Fruit fly (Drosophila melanogaster) Kc167 (cell line): ENCODE measurements around the gene Cp38.

Experiments
- Myc ChIP-seq: fragments of >200 bp; optimal IDR thresholded peaks from 2 replicates; lab custom pipeline; 2017; ENCODE audit warnings: missing external identifiers
- Sin3A ChIP-seq: fragments of >200 bp; optimal IDR thresholded peaks from 2 replicates; lab custom pipeline; 2018; ENCODE audit warnings: missing external identifiers
- h ChIP-seq: fragments of >200 bp; optimal IDR thresholded peaks from 3 replicates; lab custom pipeline; 2018; ENCODE audit warnings: missing external identifiers
- insv ChIP-seq: fragments of >200 bp; optimal IDR thresholded peaks from 3 replicates; lab custom pipeline; 2018; ENCODE audit warnings: missing external identifiers
- psq ChIP-seq: fragments of >200 bp; optimal IDR thresholded peaks from 2 replicates; lab custom pipeline; 2017; ENCODE audit warnings: missing external identifiers
- ttk ChIP-seq: sonication (Bioruptor generic); optimal IDR thresholded peaks from 2 replicates; lab custom pipeline; 2017; ENCODE audit warnings: missing external identifiers

The Cp38 gene

DNA sequence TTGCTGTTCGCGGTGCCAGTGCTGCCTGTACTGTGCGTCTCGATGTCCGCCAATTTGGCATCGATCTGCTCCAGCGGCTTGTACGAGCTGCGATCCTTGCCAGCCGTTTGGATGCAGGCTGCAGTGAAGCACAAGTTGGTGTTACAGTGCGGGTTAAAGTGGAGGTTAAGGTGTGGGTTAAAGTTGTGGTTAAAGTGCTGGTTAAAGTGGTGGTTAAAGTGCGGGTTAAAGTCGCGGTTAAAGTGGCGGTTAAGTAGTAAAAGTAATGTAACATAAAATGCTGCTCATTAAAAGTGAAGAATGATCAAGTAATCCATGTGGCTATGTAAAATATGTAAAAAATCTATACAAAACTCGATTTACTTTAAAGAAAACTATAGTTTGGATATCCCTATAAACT is 29.5 kb upstream of the Cp38 start:
- no peak for TF ChIP-seq insv (lab: Kevin White, UChicago)
- TF ChIP-seq psq: no peak
- TF ChIP-seq ttk: no peak
- no peak for TF ChIP-seq Myc (lab: Kevin White, UChicago)
- TF ChIP-seq Sin3A (lab: Kevin White, UChicago): no peak
- no peak for TF ChIP-seq h (lab: Kevin White, UChicago)

dm6 chrX:8455019-8455555 is 26.6 kb upstream of the Cp38 start, which contains the start of gene org-1:
org-1 (minus strand) TSS chrX:8455069.
- TF ChIP-seq insv (lab: Kevin White, UChicago) (no peak), h (lab: Kevin White, UChicago) (no peak), Sin3A (lab: Kevin White, UChicago) (no peak), ttk (no peak), Myc (lab: Kevin White, UChicago) (no peak), psq (no peak)

dm6 chrX:8457532-8457931 is 24.1 kb upstream of the Cp38 start, which contains the start of gene CG32713:
CG32713 (minus strand) TSS chrX:8457632.
- TF ChIP-seq h (lab: Kevin White, UChicago) (no peak), insv (lab: Kevin White, UChicago) (no peak), Myc (lab: Kevin White, UChicago) (no peak), ttk (no peak), psq (no peak), Sin3A (lab: Kevin White, UChicago) (no peak)

DNA sequence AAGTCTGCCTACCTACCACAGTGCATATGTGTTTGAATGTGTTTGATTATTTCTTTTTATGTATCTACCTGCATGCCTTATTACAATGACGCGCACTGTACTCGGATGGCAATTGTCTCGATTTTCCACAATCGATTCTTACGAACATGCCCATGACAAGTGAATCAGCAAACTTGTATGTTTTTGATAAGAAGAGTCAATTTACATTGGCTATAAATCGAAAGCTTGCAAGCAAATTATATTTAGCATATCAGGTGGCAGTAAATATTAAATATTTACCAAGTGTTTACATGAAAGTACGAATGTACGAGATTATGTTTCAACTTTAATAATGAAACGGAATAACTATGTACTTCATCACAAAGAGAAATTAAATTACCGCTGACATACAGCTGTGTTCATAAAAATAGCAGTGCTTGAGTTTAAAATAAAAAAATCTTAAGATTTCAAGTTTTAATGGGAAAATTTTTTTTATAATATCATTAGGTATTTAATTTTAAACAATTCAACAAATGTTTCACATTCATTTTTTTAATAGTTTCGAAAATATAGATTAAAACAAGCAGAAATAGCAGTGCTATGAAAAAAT is 22.1 kb upstream of the Cp38 start:
- TF ChIP-seq psq (no peak), ttk (no peak)

DNA sequence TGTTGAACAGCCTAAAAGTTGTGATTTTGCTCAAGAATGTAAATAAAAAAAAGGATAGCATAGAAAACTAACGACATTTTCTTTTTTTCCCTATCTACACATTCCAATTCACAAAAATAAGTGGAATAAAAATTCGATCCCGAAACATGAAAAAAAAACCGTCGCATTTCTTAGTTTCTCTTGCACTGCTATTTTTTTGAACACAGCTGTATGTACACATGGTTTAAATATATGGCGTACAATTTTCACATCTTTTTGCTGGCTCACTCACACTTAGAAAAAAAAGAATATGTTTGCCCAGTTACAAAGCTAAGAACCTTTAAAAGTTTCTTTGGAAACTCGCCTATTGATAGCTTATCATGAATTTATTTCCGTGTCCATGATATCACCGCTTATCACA is 21.4 kb upstream of the Cp38 start:
- no peak for TF ChIP-seq h (lab: Kevin White, UChicago)
- TF ChIP-seq psq: no peak
- no peak for TF ChIP-seq ttk
- no peak for TF ChIP-seq insv (lab: Kevin White, UChicago)
- no peak for TF ChIP-seq Sin3A (lab: Kevin White, UChicago)
- no peak for TF ChIP-seq Myc (lab: Kevin White, UChicago)

- TF ChIP-seq Sin3A (lab: Kevin White, UChicago): no peak
- TF ChIP-seq insv (lab: Kevin White, UChicago): no peak
- TF ChIP-seq Myc (lab: Kevin White, UChicago): no peak
- TF ChIP-seq psq: no peak
- no peak for TF ChIP-seq h (lab: Kevin White, UChicago)
- TF ChIP-seq ttk: no peak
Observed at dm6 chrX:8460686-8461085, 21.0 kb upstream of the Cp38 start, which contains the start of gene CG15347. CG15347 (minus strand) TSS chrX:8460898.

DNA sequence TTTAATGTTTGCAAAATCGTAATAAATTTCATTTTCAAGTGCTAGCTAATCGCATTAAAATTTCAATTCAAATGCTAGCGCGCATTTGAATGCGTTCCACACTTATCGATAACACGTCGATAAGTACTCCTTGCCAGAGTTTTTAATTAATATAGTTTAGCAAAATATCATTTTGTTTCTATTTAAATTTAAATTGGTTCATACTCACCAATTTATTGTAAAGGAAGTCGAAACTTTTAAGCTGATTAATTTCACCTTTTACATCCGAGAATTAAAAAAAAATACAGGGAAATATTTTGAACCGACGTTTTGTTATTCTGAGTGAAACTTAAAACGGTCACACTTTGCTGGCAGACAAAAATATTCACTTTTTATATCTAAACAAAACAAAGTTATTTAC is 20.5 kb upstream of the Cp38 start, which contains the start of gene Es2:
Gene Es2 (plus strand): TSS at position 333 of the 400 bp plus-strand sequence.
- no peak for TF ChIP-seq psq
- TF ChIP-seq h (lab: Kevin White, UChicago): no peak
- TF ChIP-seq Sin3A (lab: Kevin White, UChicago): no peak
- no peak for TF ChIP-seq ttk
- no peak for TF ChIP-seq insv (lab: Kevin White, UChicago)
- no peak for TF ChIP-seq Myc (lab: Kevin White, UChicago)

- TF ChIP-seq Myc (lab: Kevin White, UChicago) (no peak), insv (lab: Kevin White, UChicago) (no peak), ttk (no peak), psq (no peak), h (lab: Kevin White, UChicago) (no peak), Sin3A (lab: Kevin White, UChicago) (no peak)
Observed at dm6 chrX:8464378-8465036, 17.1 kb upstream of the Cp38 start, which contains the start of gene Sptr. Sptr (minus strand) TSS chrX:8464438.

DNA sequence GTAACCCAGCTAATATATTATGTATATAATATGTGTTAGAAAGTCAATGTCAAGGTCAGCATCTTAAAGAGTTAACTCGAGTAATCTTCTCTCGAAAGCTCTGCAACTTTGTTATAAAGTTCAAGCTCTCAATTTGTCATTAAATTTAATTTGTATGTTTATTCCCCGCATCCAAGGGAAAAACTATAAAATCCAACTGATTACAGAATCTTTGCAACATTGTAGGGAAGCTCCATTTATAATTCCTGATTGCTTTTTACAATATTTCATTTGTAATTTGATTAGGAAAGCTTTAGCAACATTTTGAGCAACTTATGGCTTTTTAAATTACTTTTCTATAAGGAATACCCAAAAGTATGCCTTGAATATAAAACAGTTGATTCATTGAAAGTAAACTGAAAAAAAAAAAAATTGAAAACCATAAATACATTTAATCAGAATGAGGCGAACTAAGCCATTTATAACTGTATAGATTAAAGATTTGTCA is 14.9 kb upstream of the Cp38 start:
- TF ChIP-seq psq: no peak
- no peak for TF ChIP-seq ttk
- TF ChIP-seq Sin3A (lab: Kevin White, UChicago): no peak
- no peak for TF ChIP-seq insv (lab: Kevin White, UChicago)
- no peak for TF ChIP-seq h (lab: Kevin White, UChicago)
- TF ChIP-seq Myc (lab: Kevin White, UChicago): no peak

DNA sequence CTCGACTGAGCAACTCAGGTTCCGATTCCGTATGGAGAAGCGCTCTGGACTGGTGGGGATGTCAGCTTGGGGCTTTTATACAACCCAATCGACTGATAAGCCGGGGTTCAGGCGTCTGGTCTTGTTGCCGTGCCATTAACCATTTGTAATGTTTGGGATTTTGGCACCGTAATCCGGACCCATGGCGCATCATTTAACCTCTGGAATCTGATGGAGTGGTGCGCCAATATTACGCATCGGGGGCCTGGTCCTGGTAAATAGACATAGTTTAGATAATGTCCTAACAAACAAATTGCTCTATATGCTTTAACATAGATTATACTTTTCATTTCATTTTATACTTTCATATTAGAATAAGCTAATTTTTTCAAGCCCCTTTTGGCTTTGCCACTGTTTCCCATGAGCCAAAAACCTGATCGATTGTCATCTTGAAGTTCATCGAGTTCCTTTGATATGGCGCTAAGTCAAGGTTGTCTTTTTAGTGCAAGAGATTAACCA is 12.6 kb upstream of the Cp38 start, which contains the start of gene CG12116:
Gene CG12116 (minus strand): TSS at position 51 of the 498 bp plus-strand sequence.
- no peak for TF ChIP-seq h (lab: Kevin White, UChicago)
- TF ChIP-seq Sin3A (lab: Kevin White, UChicago): no peak
- TF ChIP-seq ttk: no peak
- TF ChIP-seq insv (lab: Kevin White, UChicago): no peak
- no peak for TF ChIP-seq psq
- TF ChIP-seq Myc (lab: Kevin White, UChicago): no peak

dm6 chrX:8469606-8470005 is 12.0 kb upstream of the Cp38 start:
- TF ChIP-seq psq: no peak
- no peak for TF ChIP-seq Myc (lab: Kevin White, UChicago)
- TF ChIP-seq Sin3A (lab: Kevin White, UChicago): no peak
- TF ChIP-seq h (lab: Kevin White, UChicago): no peak
- no peak for TF ChIP-seq ttk
- TF ChIP-seq insv (lab: Kevin White, UChicago): no peak

DNA sequence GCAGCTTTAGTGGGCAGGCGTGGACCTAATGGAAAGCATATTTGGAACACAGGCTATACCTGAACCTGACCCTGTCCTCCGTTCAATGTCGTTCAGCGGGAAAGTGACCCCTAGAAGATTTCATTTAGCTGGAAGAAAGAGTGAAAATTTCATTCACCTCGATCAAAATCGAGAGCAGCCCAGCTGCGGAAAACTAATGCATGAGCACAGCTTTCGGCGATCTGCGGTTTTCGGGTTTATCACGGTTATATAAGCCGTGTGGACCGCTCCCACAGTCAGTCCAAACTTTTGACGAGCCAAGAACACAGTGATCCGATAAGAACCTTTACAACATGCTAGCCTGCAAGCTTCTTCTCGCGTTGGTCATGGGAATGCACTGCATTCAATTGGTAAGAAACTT is 11.0 kb upstream of the Cp38 start, which contains the start of gene Cp7Fa:
Gene Cp7Fa (plus strand): TSS at position 301 of the 400 bp plus-strand sequence.
- no peak for TF ChIP-seq Myc (lab: Kevin White, UChicago)
- no peak for TF ChIP-seq psq
- no peak for TF ChIP-seq ttk
- TF ChIP-seq insv (lab: Kevin White, UChicago): no peak
- TF ChIP-seq Sin3A (lab: Kevin White, UChicago): no peak
- TF ChIP-seq h (lab: Kevin White, UChicago): no peak
